Worm (Caenorhabditis elegans): ENCODE measurements around the gene romo-1.

ce11 chrII:13285729-13286128, 48.0 kb upstream of the romo-1 start, which contains the start of gene ztf-22:
- TF ChIP-seq ceh-100 (GFP tag; IDR thresholded peaks at IDR 0.05) = no peak
- TF ChIP-seq pbrm-1 (GFP tag; IDR thresholded peaks at IDR 0.05) = no peak
- TF ChIP-seq F33H1.4 (GFP tag; IDR thresholded peaks at IDR 0.05) = no peak
- no peak for TF ChIP-seq let-526 (GFP tag; IDR thresholded peaks at IDR 0.05)
- TF ChIP-seq akir-1 (GFP tag; optimal IDR thresholded peaks at IDR 0.05) = no peak
- no peak for TF ChIP-seq T07F8.4 (tag; optimal IDR thresholded peaks at IDR 0.05)
- no peak for TF ChIP-seq nfya-1 (tag; optimal IDR thresholded peaks at IDR 0.05; ENCODE audit: borderline replicate concordance, insufficient read depth)
- TF ChIP-seq snpc-4 (GFP tag; optimal IDR thresholded peaks at IDR 0.05) = no peak
- TF ChIP-seq snpc-4 (tag; optimal IDR thresholded peaks at IDR 0.05) = no peak
- TF ChIP-seq K12H6.12 (tag; optimal IDR thresholded peaks at IDR 0.05) = no peak
- no peak for TF ChIP-seq T26A5.8 (tag; optimal IDR thresholded peaks at IDR 0.05)

Data from whole organism, young adult.